Fruit fly (Drosophila melanogaster) whole organism, wandering third instar larva: ENCODE results near the gene CG13875.

Source experiments
- Abd-B ChIP-seq: fragments of >200 bp; optimal IDR thresholded peaks from 2 replicates; lab custom pipeline; 2017; ENCODE audit warnings: missing biosample characterization, missing genetic modification characterization
- CG9705 ChIP-seq: fragments of 200-800 bp; sonication (Bioruptor generic); optimal IDR thresholded peaks from 2 replicates; lab custom pipeline; 2018; ENCODE audit warnings: missing biosample characterization, mild to moderate bottlenecking, missing genetic modification characterization
- CrebA ChIP-seq: fragments of 200-800 bp; sonication (Bioruptor generic); optimal IDR thresholded peaks from 2 replicates; lab custom pipeline; 2016; ENCODE audit warnings: missing biosample characterization, mild to moderate bottlenecking, missing genetic modification characterization, borderline replicate concordance
- Dfd ChIP-seq: fragments of >200 bp; optimal IDR thresholded peaks from 2 replicates; lab custom pipeline; 2017; ENCODE audit warnings: missing biosample characterization, missing genetic modification characterization
- Dif ChIP-seq: fragments of 200-275, 200-300 bp; sonication (Bioruptor generic); optimal IDR thresholded peaks from 2 replicates; lab custom pipeline; 2018; ENCODE audit warnings: missing biosample characterization, missing genetic modification characterization; ENCODE audit not compliant: partially characterized antibody
- HLH106 ChIP-seq: fragments of 200-800 bp; optimal IDR thresholded peaks from 3 replicates; lab custom pipeline; 2019; ENCODE audit warnings: missing biosample characterization, mild to moderate bottlenecking, missing genetic modification characterization, moderate library complexity
- Hnf4 ChIP-seq: fragments of 200-800 bp; sonication (Bioruptor generic); optimal IDR thresholded peaks from 2 replicates; lab custom pipeline; 2016; ENCODE audit warnings: missing biosample characterization, mild to moderate bottlenecking, missing genetic modification characterization
- Hr78 ChIP-seq: fragments of >200 bp; optimal IDR thresholded peaks from 2 replicates; lab custom pipeline; 2017; ENCODE audit warnings: missing biosample characterization, missing genetic modification characterization
- Hr83 ChIP-seq: fragments of 200-300 bp; sonication (Bioruptor generic); optimal IDR thresholded peaks from 2 replicates; lab custom pipeline; 2016; ENCODE audit warnings: missing biosample characterization, mild to moderate bottlenecking, missing genetic modification characterization, moderate library complexity; ENCODE audit not compliant: poor library complexity, severe bottlenecking
- Jra ChIP-seq: sonication (Bioruptor generic); optimal IDR thresholded peaks from 2 replicates; lab custom pipeline; 2016; ENCODE audit warnings: missing biosample characterization, missing genetic modification characterization
- Mio ChIP-seq: sonication (Bioruptor generic); optimal IDR thresholded peaks from 2 replicates; lab custom pipeline; 2016; ENCODE audit warnings: missing biosample characterization, missing genetic modification characterization
- Myc ChIP-seq: fragments of >200 bp; optimal IDR thresholded peaks from 2 replicates; lab custom pipeline; 2017
- N ChIP-seq: fragments of >200 bp; optimal IDR thresholded peaks from 2 replicates; lab custom pipeline; 2018; ENCODE audit warnings: missing biosample characterization, missing external identifiers, missing genetic modification characterization
- OdsH ChIP-seq: fragments of 200-800 bp; sonication (Bioruptor generic); optimal IDR thresholded peaks from 2 replicates; lab custom pipeline; 2016; ENCODE audit warnings: missing biosample characterization, mild to moderate bottlenecking, missing genetic modification characterization
- Rel ChIP-seq, 2 experiments: fragments of 200-800 bp; sonication (Bioruptor generic) in 1 of 2; optimal IDR thresholded peaks; 2 replicates in 1 of 2; 3 replicates in 1 of 2; lab custom pipeline; 2016 to 2019; ENCODE audit warnings: mild to moderate bottlenecking in 2 of 2, missing biosample characterization in 2 of 2, missing genetic modification characterization in 2 of 2, moderate library complexity in 1 of 2
- Vsx2 ChIP-seq: fragments of 200-300, 225-300 bp; sonication (Bioruptor generic); optimal IDR thresholded peaks from 2 replicates; lab custom pipeline; 2018; ENCODE audit warnings: missing biosample characterization, missing genetic modification characterization; ENCODE audit not compliant: partially characterized antibody
- br ChIP-seq: fragments of 200-800 bp; sonication (Bioruptor generic); optimal IDR thresholded peaks from 2 replicates; lab custom pipeline; 2016; ENCODE audit warnings: missing biosample characterization, missing genetic modification characterization
- brk ChIP-seq: fragments of 200-800 bp; sonication (Bioruptor generic); optimal IDR thresholded peaks from 2 replicates; lab custom pipeline; 2016; ENCODE audit warnings: missing biosample characterization, mild to moderate bottlenecking, missing genetic modification characterization
- dl ChIP-seq, 2 experiments: fragments of 175-275, 200-275 bp in 1 of 2; fragments of 200-275 bp in 1 of 2; sonication (Bioruptor generic); optimal IDR thresholded peaks; lab custom pipeline; 2018; ENCODE audit warnings: mild to moderate bottlenecking in 2 of 2, missing biosample characterization in 2 of 2, missing genetic modification characterization in 2 of 2, moderate library complexity in 2 of 2; ENCODE audit not compliant: partially characterized antibody in 2 of 2, insufficient read depth in 1 of 2
- dmrt93B ChIP-seq: fragments of 200-800 bp; sonication (Bioruptor generic); optimal IDR thresholded peaks from 2 replicates; lab custom pipeline; 2018; ENCODE audit warnings: missing biosample characterization, mild to moderate bottlenecking, missing genetic modification characterization
- dsf ChIP-seq: sonication (Bioruptor generic); optimal IDR thresholded peaks from 2 replicates; lab custom pipeline; 2016; ENCODE audit warnings: missing biosample characterization, missing genetic modification characterization, borderline replicate concordance
- foxo ChIP-seq, 2 experiments: fragments of 200-800 bp; sonication (Bioruptor generic); optimal IDR thresholded peaks; 2 replicates in 1 of 2; 3 replicates in 1 of 2; lab custom pipeline; 2016 to 2017; ENCODE audit warnings: missing biosample characterization in 2 of 2, missing genetic modification characterization in 2 of 2
- h ChIP-seq: fragments of 200-800 bp; sonication (Bioruptor generic); optimal IDR thresholded peaks from 3 replicates; lab custom pipeline; 2016; ENCODE audit warnings: missing biosample characterization, mild to moderate bottlenecking, missing genetic modification characterization
- lola ChIP-seq: fragments of >200 bp; optimal IDR thresholded peaks from 2 replicates; lab custom pipeline; 2017; ENCODE audit warnings: missing biosample characterization, missing genetic modification characterization
- psq ChIP-seq: fragments of 200-800 bp; sonication (Bioruptor generic); optimal IDR thresholded peaks from 3 replicates; lab custom pipeline; 2017; ENCODE audit warnings: missing biosample characterization, mild to moderate bottlenecking, missing genetic modification characterization, moderate library complexity
- rgr ChIP-seq: fragments of 200-800 bp; sonication (Bioruptor generic); optimal IDR thresholded peaks from 3 replicates; lab custom pipeline; 2016; ENCODE audit warnings: missing biosample characterization, mild to moderate bottlenecking, missing genetic modification characterization
- sage ChIP-seq: fragments of 200-800 bp; sonication (Bioruptor generic); optimal IDR thresholded peaks from 2 replicates; lab custom pipeline; 2016; ENCODE audit warnings: missing biosample characterization, mild to moderate bottlenecking, missing genetic modification characterization
- sv ChIP-seq: fragments of 200-800 bp; sonication (Bioruptor generic); optimal IDR thresholded peaks from 3 replicates; lab custom pipeline; 2016; ENCODE audit warnings: missing biosample characterization, missing genetic modification characterization
- tai ChIP-seq: sonication (Bioruptor generic); optimal IDR thresholded peaks from 2 replicates; lab custom pipeline; 2016; ENCODE audit warnings: missing biosample characterization, missing genetic modification characterization
- usp ChIP-seq: fragments of >200 bp; optimal IDR thresholded peaks from 2 replicates; lab custom pipeline; 2017; ENCODE audit warnings: missing biosample characterization, missing genetic modification characterization
- woc ChIP-seq: sonication (Bioruptor generic); optimal IDR thresholded peaks from 2 replicates; lab custom pipeline; 2016; ENCODE audit warnings: missing biosample characterization, mild to moderate bottlenecking, missing genetic modification characterization

The CG13875 gene

dm6 chr3L:131998-132693 lies 47.6 kb upstream of the CG13875 start:
- TF ChIP-seq OdsH (GFP tag; lab: Kevin White, UChicago) = no peak
- TF ChIP-seq Hnf4 (GFP tag; lab: Kevin White, UChicago) = peak; percentile 64
- TF ChIP-seq Rel (GFP tag; optimal IDR thresholded peaks at IDR 0.05; lab: Kevin White, UChicago) = no peak
- peak; percentile 36 for TF ChIP-seq Rel (tag; optimal IDR thresholded peaks at IDR 0.05; lab: Kevin White, UChicago)
- peak; percentile 2 for TF ChIP-seq N (GFP tag; lab: Kevin White, UChicago)
- TF ChIP-seq Myc (lab: Kevin White, UChicago) = no peak

- TF ChIP-seq lola (GFP tag; lab: Kevin White, UChicago) = no peak
- TF ChIP-seq CrebA = no peak
- no peak for TF ChIP-seq Vsx2 (GFP tag; lab: Kevin White, UChicago)
- TF ChIP-seq OdsH (GFP tag; lab: Kevin White, UChicago) = no peak
- TF ChIP-seq Dif (GFP tag; lab: Kevin White, UChicago) = no peak
- no peak for TF ChIP-seq Dfd
- no peak for TF ChIP-seq usp (GFP tag; lab: Kevin White, UChicago)
- TF ChIP-seq dl (GFP tag; optimal IDR thresholded peaks at IDR 0.05; lab: Kevin White, UChicago; ENCODE audit: insufficient read depth in 1 of 2, partially characterized antibody in 2 of 2) = no peak
- TF ChIP-seq Jra (GFP tag; lab: Kevin White, UChicago) = no peak
- no peak for TF ChIP-seq sv
- no peak for TF ChIP-seq Myc (lab: Kevin White, UChicago)
- no peak for TF ChIP-seq h (GFP tag; lab: Kevin White, UChicago)
- no peak for TF ChIP-seq rgr (GFP tag; lab: Kevin White, UChicago)
Observed at dm6 chr3L:133383-133782, 46.3 kb upstream of the CG13875 start.

dm6 chr3L:133806-134325 lies 45.9 kb upstream of the CG13875 start:
- TF ChIP-seq CrebA (no peak), Abd-B (GFP tag; lab: Kevin White, UChicago) (no peak), Mio (no peak), foxo (GFP tag; optimal IDR thresholded peaks at IDR 0.05; lab: Kevin White, UChicago) (no peak), HLH106 (tag; lab: Kevin White, UChicago) (no peak), sage (GFP tag; lab: Kevin White, UChicago) (no peak), br (GFP tag; lab: Kevin White, UChicago) (no peak), dmrt93B (GFP tag; lab: Kevin White, UChicago) (no peak), OdsH (GFP tag; lab: Kevin White, UChicago) (no peak), Dfd (no peak), tai (GFP tag; lab: Kevin White, UChicago) (no peak), psq (GFP tag; lab: Kevin White, UChicago) (no peak), lola (GFP tag; lab: Kevin White, UChicago) (no peak), CG9705 (GFP tag; lab: Kevin White, UChicago) (no peak)

- no peak for TF ChIP-seq woc (GFP tag; lab: Kevin White, UChicago)
- no peak for TF ChIP-seq brk (GFP tag; lab: Kevin White, UChicago)
- TF ChIP-seq Hr78 (GFP tag; lab: Kevin White, UChicago) = no peak
- TF ChIP-seq Hr83 (GFP tag; lab: Kevin White, UChicago) = no peak
- no peak for TF ChIP-seq sv
- no peak for TF ChIP-seq dsf (GFP tag; lab: Kevin White, UChicago)
- TF ChIP-seq Jra (GFP tag; lab: Kevin White, UChicago) = no peak
Observed at dm6 chr3L:134868-135267, 44.9 kb upstream of the CG13875 start.
